Fruit fly (Drosophila melanogaster) whole organism, embryonic: ENCODE results near the gene STUB1.

Experiments
- CG31224 ChIP-seq: fragments of 200-800 bp; sonication (Bioruptor generic); IDR thresholded peaks from 2 replicates; pipeline ENCODE4 v1.3.6; 2022; ENCODE audit warnings: missing biosample characterization, missing genetic modification characterization
- CG9609 ChIP-seq: fragments of 200-800 bp; sonication (Bioruptor generic); optimal IDR thresholded peaks from 3 replicates; lab custom pipeline; 2016; ENCODE audit warnings: missing biosample characterization, missing genetic modification characterization
- Dbx ChIP-seq: fragments of 200-800 bp; sonication (Bioruptor generic); IDR thresholded peaks from 3 replicates; pipeline ENCODE4 v1.3.6; 2022; ENCODE audit warnings: missing biosample characterization, missing genetic modification characterization
- Jarid2 ChIP-seq: fragments of 200-800 bp; sonication (Bioruptor generic); optimal IDR thresholded peaks from 3 replicates; lab custom pipeline; 2017; ENCODE audit warnings: mild to moderate bottlenecking, missing biosample characterization, missing genetic modification reagents, missing genetic modification characterization
- MTF-1 ChIP-seq: fragments of 200-800 bp; sonication (Bioruptor generic); optimal IDR thresholded peaks from 2 replicates; lab custom pipeline; 2018; ENCODE audit warnings: missing biosample characterization, mild to moderate bottlenecking, missing genetic modification characterization, borderline replicate concordance
- Six4 ChIP-seq: fragments of 200-800 bp; sonication (Bioruptor generic); optimal IDR thresholded peaks from 2 replicates; lab custom pipeline; 2016; ENCODE audit warnings: missing biosample characterization, missing genetic modification characterization
- caup ChIP-seq: fragments of 200-800 bp; sonication (Bioruptor generic); optimal IDR thresholded peaks from 3 replicates; lab custom pipeline; 2017; ENCODE audit warnings: missing biosample characterization, mild to moderate bottlenecking, missing genetic modification characterization, moderate library complexity; ENCODE audit not compliant: severe bottlenecking
- hbn ChIP-seq: fragments of 200-800 bp; sonication (Bioruptor generic); IDR thresholded peaks from 2 replicates; pipeline ENCODE4 v1.3.6; 2022; ENCODE audit warnings: missing biosample characterization, missing genetic modification characterization; ENCODE audit not compliant: partially characterized antibody
- pan ChIP-seq, 4 experiments: fragments of >200 bp in 3 of 4; fragments of 200-800 bp in 1 of 4; sonication (Bioruptor generic) in 1 of 4; optimal IDR thresholded peaks in 3 of 4; IDR thresholded peaks in 1 of 4; 2 replicates each; pipeline versions ENCODE4 v1.3.6 to Lab custom; 2017 to 2022; ENCODE audit warnings: missing biosample characterization in 2 of 4, missing genetic modification characterization in 2 of 4, mixed read lengths in 1 of 4
- seq ChIP-seq: fragments of 200-800 bp; sonication (Bioruptor generic); IDR thresholded peaks from 2 replicates; pipeline ENCODE4 v1.3.6; 2022; ENCODE audit warnings: missing biosample characterization, missing genetic modification characterization

dm6 chr2L:10396877-10397587 is 40.3 kb upstream of the STUB1 start:
- TF ChIP-seq CG31224 (GFP tag; lab: Robert Waterston, UW): no peak
- no peak for TF ChIP-seq Six4 (GFP tag; lab: Kevin White, UChicago)
- TF ChIP-seq caup (GFP tag; lab: Kevin White, UChicago): no peak
- TF ChIP-seq CG9609 (GFP tag; lab: Kevin White, UChicago): no peak
- TF ChIP-seq pan (optimal IDR thresholded peaks at IDR 0.05; lab: Kevin White, UChicago): no peak
- TF ChIP-seq pan (GFP tag; optimal IDR thresholded peaks at IDR 0.05 in 1 of 2, IDR thresholded peaks at IDR 0.05 in 1 of 2): no peak
- TF ChIP-seq Dbx (GFP tag; lab: Robert Waterston, UW): no peak
- TF ChIP-seq seq (GFP tag; lab: Robert Waterston, UW): no peak
- TF ChIP-seq Jarid2 (GFP tag; lab: Kevin White, UChicago): no peak
- no peak for TF ChIP-seq hbn (GFP tag; lab: Robert Waterston, UW)
- TF ChIP-seq MTF-1 (GFP tag; lab: Kevin White, UChicago): no peak
